Fruit fly (Drosophila melanogaster): ENCODE results near the gene CG32104.
A peak's percentile ranks its signal among the peaks of the same experiment; 100 is the strongest.

Gene CG32104

DNA sequence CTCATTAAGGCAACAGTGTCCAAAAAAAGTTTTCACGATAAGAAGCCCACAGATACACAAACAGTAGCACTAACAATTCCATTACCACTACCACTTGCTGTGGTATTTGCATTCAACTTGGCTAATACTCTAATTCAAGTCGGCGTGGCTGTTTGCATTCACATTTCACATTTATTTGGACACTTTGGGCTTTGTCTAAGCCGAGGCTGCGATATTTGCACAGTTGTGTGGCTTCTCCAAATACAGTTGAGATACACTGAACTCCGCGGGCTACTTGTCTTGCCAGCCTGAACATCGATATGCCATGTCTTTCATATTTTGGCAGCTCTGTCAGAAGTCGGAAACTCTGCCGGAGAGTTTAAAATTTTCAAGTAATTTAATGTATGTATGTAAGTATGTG lies 48.8 kb downstream of the CG32104 start (continued):
- peak; percentile 52 for TF ChIP-seq CG6813 (GFP tag; optimal IDR thresholded peaks at IDR 0.05)
- TF ChIP-seq Camta (GFP tag; optimal IDR thresholded peaks at IDR 0.05), result no peak
- no peak for TF ChIP-seq maf-S (GFP tag; optimal IDR thresholded peaks at IDR 0.05)
- no peak for TF ChIP-seq CG10979 (tag; optimal IDR thresholded peaks at IDR 0.05)
- no peak for TF ChIP-seq oc (tag; optimal IDR thresholded peaks at IDR 0.05)
- no peak for TF ChIP-seq pfk (GFP tag; optimal IDR thresholded peaks at IDR 0.05)
- TF ChIP-seq CG13775 (GFP tag; optimal IDR thresholded peaks at IDR 0.05), result no peak
- no peak for TF ChIP-seq CG12155 (GFP tag; optimal IDR thresholded peaks at IDR 0.05)
- TF ChIP-seq Fer3 (tag; optimal IDR thresholded peaks at IDR 0.05), result peak; percentile 46
- TF ChIP-seq CG3726 (GFP tag; IDR thresholded peaks at IDR 0.05), result no peak
- peak; percentile 20 for TF ChIP-seq CoRest (tag; optimal IDR thresholded peaks at IDR 0.05)
- TF ChIP-seq CG9437 (GFP tag; optimal IDR thresholded peaks at IDR 0.05), result no peak
- TF ChIP-seq knrl (GFP tag; IDR thresholded peaks at IDR 0.05; ENCODE audit: partially characterized antibody), result no peak
- TF ChIP-seq PHDP (tag; optimal IDR thresholded peaks at IDR 0.05), result peak; percentile 48
- no peak for TF ChIP-seq Sry-δ (GFP tag; optimal IDR thresholded peaks at IDR 0.05)
- TF ChIP-seq CG11695 (GFP tag; IDR thresholded peaks at IDR 0.05), result no peak
- TF ChIP-seq ken (GFP tag; IDR thresholded peaks at IDR 0.05), result no peak
- TF ChIP-seq Six4 (GFP tag; optimal IDR thresholded peaks at IDR 0.05), result no peak
- TF ChIP-seq fd96Cb (tag; optimal IDR thresholded peaks at IDR 0.05), result no peak
- peak; percentile 37 for TF ChIP-seq Sox102F (GFP tag; optimal IDR thresholded peaks at IDR 0.05)
- peak; percentile 83 for TF ChIP-seq ATbp (GFP tag; optimal IDR thresholded peaks at IDR 0.05)
- TF ChIP-seq pan (optimal IDR thresholded peaks at IDR 0.05), result no peak
- TF ChIP-seq pan (GFP tag; optimal IDR thresholded peaks at IDR 0.05 in 1 of 2, IDR thresholded peaks at IDR 0.05 in 1 of 2), result no peak
- TF ChIP-seq CG4854 (GFP tag; optimal IDR thresholded peaks at IDR 0.05), result no peak
- TF ChIP-seq CG3838 (GFP tag; optimal IDR thresholded peaks at IDR 0.05), result no peak
- peak; percentile 27 for TF ChIP-seq CG4707 (GFP tag; optimal IDR thresholded peaks at IDR 0.05)
- TF ChIP-seq Doc2 (GFP tag; IDR thresholded peaks at IDR 0.05), result no peak
- no peak for TF ChIP-seq so (GFP tag; IDR thresholded peaks at IDR 0.05)
- no peak for TF ChIP-seq CG11696 (GFP tag; IDR thresholded peaks at IDR 0.05)
- no peak for TF ChIP-seq Lim3 (GFP tag; IDR thresholded peaks at IDR 0.05)
- no peak for TF ChIP-seq CG15601 (tag; optimal IDR thresholded peaks at IDR 0.05)
- TF ChIP-seq Myb (GFP tag; optimal IDR thresholded peaks at IDR 0.05), result no peak
- no peak for TF ChIP-seq CG4617 (GFP tag; optimal IDR thresholded peaks at IDR 0.05; ENCODE audit: borderline replicate concordance)
- TF ChIP-seq CG1647 (GFP tag; optimal IDR thresholded peaks at IDR 0.05), result peak; percentile 16
- TF ChIP-seq B-H1 (GFP tag; IDR thresholded peaks at IDR 0.05), result no peak
- TF ChIP-seq CG18619 (GFP tag; optimal IDR thresholded peaks at IDR 0.05), result peak; percentile 9
- no peak for TF ChIP-seq zen2 (GFP tag; IDR thresholded peaks at IDR 0.05; ENCODE audit: partially characterized antibody)
- no peak for TF ChIP-seq trem (tag; optimal IDR thresholded peaks at IDR 0.05)
- no peak for TF ChIP-seq D19A (tag; optimal IDR thresholded peaks at IDR 0.05)
- TF ChIP-seq CG11247 (GFP tag; IDR thresholded peaks at IDR 0.05), result peak; percentile 49; the same call in 1 of the 2 replicates
- peak; percentile 14 for TF ChIP-seq tup (GFP tag; optimal IDR thresholded peaks at IDR 0.05)
- TF ChIP-seq Rfx (GFP tag; IDR thresholded peaks at IDR 0.05), result peak; percentile 6; the same call in 1 of the 2 replicates
- TF ChIP-seq chif (GFP tag; optimal IDR thresholded peaks at IDR 0.05), result no peak
- no peak for TF ChIP-seq Trl (optimal IDR thresholded peaks at IDR 0.05)
- TF ChIP-seq Trl (GFP tag; optimal IDR thresholded peaks at IDR 0.05), result peak; percentile 64
- TF ChIP-seq CG1233 (GFP tag; optimal IDR thresholded peaks at IDR 0.05), result no peak
- peak; percentile 7 for TF ChIP-seq gro (GFP tag; optimal IDR thresholded peaks at IDR 0.05)
- TF ChIP-seq dysf (GFP tag; IDR thresholded peaks at IDR 0.05), result 0 out of 3 replicates have a peak, but pooled peaks have one; percentile 6
- TF ChIP-seq slp2 (GFP tag; optimal IDR thresholded peaks at IDR 0.05), result no peak
- TF ChIP-seq CG13424 (tag; optimal IDR thresholded peaks at IDR 0.05), result no peak
- peak; percentile 34 for TF ChIP-seq crc (GFP tag; optimal IDR thresholded peaks at IDR 0.05)
- peak; percentile 28 for TF ChIP-seq dmrt99B (tag; optimal IDR thresholded peaks at IDR 0.05)
